Worm (Caenorhabditis elegans): ENCODE results near the gene tag-290.

tag-290 gene

ce11 chrV:11616813-11617212, 3.7 kb downstream of the tag-290 start:
- 0 out of 2 replicates have a peak, but pooled peaks have one; percentile 71 for TF ChIP-seq zfp-3 (GFP tag; conservative IDR thresholded peaks at IDR 0.05)
- no peak for TF ChIP-seq nhr-11 (tag; optimal IDR thresholded peaks at IDR 0.05)
- TF ChIP-seq ama-1 (optimal IDR thresholded peaks at IDR 0.05), result peak; percentile 67
- TF ChIP-seq lin-39 (tag; optimal IDR thresholded peaks at IDR 0.05), result no peak
- no peak for TF ChIP-seq ceh-28 (tag; optimal IDR thresholded peaks at IDR 0.05)
- TF ChIP-seq nhr-10 (tag; optimal IDR thresholded peaks at IDR 0.05), result peak; percentile 24
- no peak for TF ChIP-seq Y48G9A.11 (GFP tag; IDR thresholded peaks at IDR 0.05)
- TF ChIP-seq unc-62 (GFP tag; optimal IDR thresholded peaks at IDR 0.05 in 1 of 2), result peak in 1 of 2 experiments; percentile 45
- TF ChIP-seq unc-62 (tag; optimal IDR thresholded peaks at IDR 0.05), result no peak
- TF ChIP-seq aha-1 (tag), result peak; percentile 84
- 0 out of 4 replicates have a peak, but pooled peaks of 1 of the 2 experiments have one; percentile 11 for TF ChIP-seq madf-5 (GFP tag; IDR thresholded peaks at IDR 0.05)

- TF ChIP-seq nhr-10 (tag; optimal IDR thresholded peaks at IDR 0.05), result no peak
- no peak for TF ChIP-seq lsy-2 (tag; optimal IDR thresholded peaks at IDR 0.05)
- TF ChIP-seq lin-39 (tag; optimal IDR thresholded peaks at IDR 0.05), result no peak
- no peak for TF ChIP-seq Y5F2A.4 (GFP tag; optimal IDR thresholded peaks at IDR 0.05)
- TF ChIP-seq unc-62 (GFP tag; optimal IDR thresholded peaks at IDR 0.05 in 1 of 2), result no peak
- TF ChIP-seq unc-62 (tag; optimal IDR thresholded peaks at IDR 0.05), result no peak
Measured at ce11 chrV:11618173-11618572, 5.1 kb downstream of the tag-290 start, which contains the start of gene glb-15. TSS of gene glb-15 (minus strand) at chrV:11618273.

ce11 chrV:11620081-11620480, 7.0 kb downstream of the tag-290 start:
- TF ChIP-seq unc-62 (GFP tag; optimal IDR thresholded peaks at IDR 0.05 in 1 of 2) (peak in 1 of 2 experiments; percentile 47), unc-62 (tag; optimal IDR thresholded peaks at IDR 0.05) (no peak), nhr-6 (tag; optimal IDR thresholded peaks at IDR 0.05) (no peak)

DNA sequence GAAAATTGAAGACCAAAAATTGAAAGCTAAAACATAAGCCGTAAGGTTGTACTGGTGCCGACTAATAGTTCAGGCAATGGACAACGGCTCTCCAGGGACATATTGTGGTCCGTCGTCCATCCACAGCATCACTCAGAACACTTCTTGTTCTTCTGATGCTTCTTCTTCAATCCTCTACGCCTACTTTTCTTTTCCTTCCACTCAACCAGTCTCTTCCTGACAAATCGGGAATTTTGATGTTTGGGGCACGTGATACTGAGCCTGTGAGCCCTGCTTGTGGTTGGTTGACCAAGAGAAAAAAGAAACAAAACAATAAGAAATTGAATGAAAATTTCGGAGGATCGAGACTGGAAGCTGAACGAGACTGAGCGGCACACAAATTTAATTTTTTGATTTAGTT, 8.2 kb downstream of the tag-290 start:
- TF ChIP-seq hlh-30 (tag; optimal IDR thresholded peaks at IDR 0.05; ENCODE audit: insufficient read depth) (peak; percentile 1), unc-62 (GFP tag; optimal IDR thresholded peaks at IDR 0.05 in 1 of 2) (peak in 1 of 2 experiments; percentile 99), unc-62 (tag; optimal IDR thresholded peaks at IDR 0.05) (no peak), jun-1 (tag; optimal IDR thresholded peaks at IDR 0.05) (no peak), lir-3 (tag; optimal IDR thresholded peaks at IDR 0.05) (no peak), lin-29 (GFP tag; IDR thresholded peaks at IDR 0.05) (no peak), lsy-2 (tag; optimal IDR thresholded peaks at IDR 0.05) (peak in 1 of 2 experiments; percentile 17), mdt-29 (GFP tag; IDR thresholded peaks at IDR 0.05) (no peak), F44E2.7 (GFP tag; IDR thresholded peaks at IDR 0.05) (no peak), hmg-1.1 (GFP tag; IDR thresholded peaks at IDR 0.05) (0 out of 2 replicates have a peak, but pooled peaks have one; percentile 23), fos-1 (tag; optimal IDR thresholded peaks at IDR 0.05) (no peak), egl-27 (tag; optimal IDR thresholded peaks at IDR 0.05) (no peak), R02D3.7 (tag; optimal IDR thresholded peaks at IDR 0.05) (no peak), ceh-28 (tag; optimal IDR thresholded peaks at IDR 0.05) (no peak)

DNA sequence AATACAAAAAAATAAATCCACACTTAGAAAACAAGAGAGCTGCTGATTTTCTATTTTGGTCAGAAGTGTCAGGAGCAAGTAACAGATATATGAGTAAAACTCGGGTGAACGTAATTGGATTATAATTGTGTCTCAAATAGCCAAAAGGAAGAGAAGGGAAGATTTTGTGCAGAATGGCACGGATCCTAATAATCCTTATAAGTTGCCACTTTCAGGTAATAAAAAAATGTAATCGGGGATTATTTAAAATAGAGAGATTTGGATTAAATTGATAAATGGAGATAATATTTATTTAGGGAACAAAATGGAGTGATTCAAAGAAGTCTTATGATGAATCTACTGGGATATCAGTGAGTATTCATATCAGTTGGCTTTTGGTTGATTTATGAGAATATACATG, 11.8 kb downstream of the tag-290 start:
- TF ChIP-seq ceh-28 (tag; optimal IDR thresholded peaks at IDR 0.05), result no peak
- peak in 1 of 2 experiments; percentile 31 for TF ChIP-seq unc-62 (GFP tag; optimal IDR thresholded peaks at IDR 0.05 in 1 of 2)
- no peak for TF ChIP-seq unc-62 (tag; optimal IDR thresholded peaks at IDR 0.05)

DNA sequence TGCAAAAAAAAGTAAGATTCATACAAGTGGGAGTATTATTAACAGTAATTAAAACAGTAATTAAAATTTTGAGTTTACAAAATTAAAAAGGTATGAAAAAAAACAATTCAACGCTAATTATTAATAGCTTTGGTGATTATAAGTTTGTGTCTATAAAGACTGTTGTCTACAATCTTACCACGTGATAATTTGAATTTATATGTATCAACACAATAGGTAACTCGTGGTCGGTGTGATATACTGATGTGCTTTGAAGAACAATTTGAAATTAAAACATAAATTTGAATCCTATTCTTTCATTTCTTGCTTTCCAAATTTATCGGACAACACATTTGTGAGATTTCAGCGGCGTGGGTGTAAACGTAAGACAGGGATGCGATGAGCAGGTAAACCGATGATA, 14.7 kb downstream of the tag-290 start:
- peak; percentile 41 for TF ChIP-seq aha-1 (tag)
- peak; percentile 6 for TF ChIP-seq nhr-28 (tag; optimal IDR thresholded peaks at IDR 0.05)
- TF ChIP-seq nhr-111 (GFP tag; optimal IDR thresholded peaks at IDR 0.05), result no peak
- TF ChIP-seq F10B5.3 (tag; optimal IDR thresholded peaks at IDR 0.05), result no peak
- TF ChIP-seq attf-4 (tag; optimal IDR thresholded peaks at IDR 0.05), result no peak
- no peak for TF ChIP-seq T26A8.4 (GFP tag; IDR thresholded peaks at IDR 0.05)
- peak; percentile 56 for TF ChIP-seq dve-1 (tag; optimal IDR thresholded peaks at IDR 0.05; ENCODE audit: insufficient read depth)
- 0 out of 2 replicates have a peak, but pooled peaks have one; percentile 18 for TF ChIP-seq php-3 (GFP tag; IDR thresholded peaks at IDR 0.05)
- TF ChIP-seq daf-16 (GFP tag; optimal IDR thresholded peaks at IDR 0.05), result no peak
- TF ChIP-seq daf-16 (tag; optimal IDR thresholded peaks at IDR 0.05), result peak; percentile 73
- no peak for TF ChIP-seq hif-1 (tag; optimal IDR thresholded peaks at IDR 0.05)
